Fruit fly (Drosophila melanogaster) S2 (cell line): Measurements from ENCODE around the gene CG11885.

ENCODE experiments used
- CG8478 ChIP-seq: fragments of >200 bp; optimal IDR thresholded peaks from 2 replicates; lab custom pipeline; 2018
- CTCF ChIP-seq, 2 experiments: fragments of >200 bp; optimal IDR thresholded peaks; 2 replicates each; lab custom pipeline; 2018

DNA sequence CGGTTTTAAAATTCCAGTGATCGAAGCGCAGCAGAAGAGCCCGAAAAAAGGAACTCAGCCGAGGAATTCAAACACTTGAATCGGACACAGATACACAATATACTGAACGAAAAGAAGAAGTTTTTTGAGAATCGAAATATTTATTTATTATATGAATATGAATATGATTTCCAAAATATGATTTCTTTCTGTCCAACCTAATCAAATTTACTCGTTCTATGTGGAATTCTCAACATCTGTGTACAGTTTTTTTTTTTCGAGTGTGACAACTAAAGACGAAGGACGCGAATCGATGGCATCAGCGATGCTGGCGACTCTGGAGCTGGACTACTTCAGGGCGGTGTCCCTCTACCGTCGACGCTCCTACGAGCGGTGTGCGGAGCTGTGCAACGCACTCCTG is 1.9 kb upstream of the CG11885 start:
- TF ChIP-seq CG8478 (lab: Kevin White, UChicago) (no peak), CTCF (optimal IDR thresholded peaks at IDR 0.05; lab: Kevin White, UChicago) (no peak)
